Worm (Caenorhabditis elegans): ENCODE results near the gene F11G11.15.

DNA sequence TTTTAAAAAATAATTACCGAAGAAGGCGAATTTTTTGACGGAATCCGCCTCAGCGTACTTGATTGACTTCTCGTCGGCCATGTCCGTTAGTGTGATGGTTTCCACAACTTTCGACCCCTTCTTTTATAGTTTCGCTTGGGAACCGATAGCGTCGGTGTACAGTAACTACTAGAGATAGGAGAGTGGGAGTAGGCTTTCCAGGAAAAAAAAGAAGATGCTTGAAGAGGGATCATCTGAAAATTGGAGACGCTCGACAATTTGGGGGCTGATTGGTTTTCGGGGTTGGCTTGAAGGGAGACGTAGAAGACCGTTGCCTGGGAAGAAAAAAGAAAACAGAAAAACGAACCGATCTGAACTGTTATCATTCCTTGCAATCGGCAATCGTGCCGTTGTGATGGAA lies 4.0 kb upstream of the F11G11.15 start, which contains the start of gene col-20:
- no peak for TF ChIP-seq him-1 (tag; optimal IDR thresholded peaks at IDR 0.05)
- TF ChIP-seq dao-5 (tag; optimal IDR thresholded peaks at IDR 0.05) = no peak
